Worm (Caenorhabditis elegans): Measurements from ENCODE around the gene F26G1.15.
A peak's percentile ranks its signal among the peaks of the same experiment; 100 is the strongest.

Gene F26G1.15

DNA sequence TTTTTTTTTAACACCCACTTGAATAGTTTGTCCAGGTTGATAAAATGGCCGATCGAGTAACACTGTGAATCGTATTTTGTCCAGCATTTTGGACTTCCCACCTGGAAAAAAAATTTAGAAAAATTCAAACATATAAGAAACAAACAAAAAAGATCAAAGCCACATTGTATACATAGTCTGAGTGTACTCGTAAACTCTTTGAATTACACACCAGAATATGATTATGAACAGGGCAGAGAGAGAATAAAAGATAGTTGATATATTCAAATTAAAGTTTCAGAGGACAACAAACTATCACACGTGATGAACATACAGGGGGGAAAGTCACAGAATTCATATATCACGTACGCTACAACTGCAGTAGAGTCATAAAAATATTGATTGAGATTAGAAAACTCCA is 23.8 kb upstream of the F26G1.15 start, which contains the start of gene ttm-2:
Gene ttm-2, minus strand, starts transcription at position 101 of the 400 bp plus-strand sequence.
- TF ChIP-seq ceh-32 (tag; optimal IDR thresholded peaks at IDR 0.05; ENCODE audit: poor library complexity) (no peak), fkh-10 (GFP tag; optimal IDR thresholded peaks at IDR 0.05) (no peak), lin-29 (GFP tag; IDR thresholded peaks at IDR 0.05) (no peak), zag-1 (tag; optimal IDR thresholded peaks at IDR 0.05) (no peak), ceh-62 (tag; optimal IDR thresholded peaks at IDR 0.05) (no peak), ces-1 (GFP tag; optimal IDR thresholded peaks at IDR 0.05) (no peak), mep-1 (tag; optimal IDR thresholded peaks at IDR 0.05) (no peak), skn-1 (tag; optimal IDR thresholded peaks at IDR 0.05) (no peak), zip-2 (tag; optimal IDR thresholded peaks at IDR 0.05) (no peak), jun-1 (tag; optimal IDR thresholded peaks at IDR 0.05) (no peak), nhr-42 (GFP tag; IDR thresholded peaks at IDR 0.05) (no peak), mxl-2 (GFP tag; conservative IDR thresholded peaks at IDR 0.05) (no peak), nhr-6 (tag; optimal IDR thresholded peaks at IDR 0.05) (no peak), nhr-237 (tag; optimal IDR thresholded peaks at IDR 0.05) (no peak), hlh-30 (tag; optimal IDR thresholded peaks at IDR 0.05; ENCODE audit: insufficient read depth) (no peak), attf-4 (tag; optimal IDR thresholded peaks at IDR 0.05) (no peak), F44E2.7 (GFP tag; IDR thresholded peaks at IDR 0.05) (no peak), hif-1 (tag; optimal IDR thresholded peaks at IDR 0.05) (no peak), lir-3 (tag; optimal IDR thresholded peaks at IDR 0.05) (no peak)

DNA sequence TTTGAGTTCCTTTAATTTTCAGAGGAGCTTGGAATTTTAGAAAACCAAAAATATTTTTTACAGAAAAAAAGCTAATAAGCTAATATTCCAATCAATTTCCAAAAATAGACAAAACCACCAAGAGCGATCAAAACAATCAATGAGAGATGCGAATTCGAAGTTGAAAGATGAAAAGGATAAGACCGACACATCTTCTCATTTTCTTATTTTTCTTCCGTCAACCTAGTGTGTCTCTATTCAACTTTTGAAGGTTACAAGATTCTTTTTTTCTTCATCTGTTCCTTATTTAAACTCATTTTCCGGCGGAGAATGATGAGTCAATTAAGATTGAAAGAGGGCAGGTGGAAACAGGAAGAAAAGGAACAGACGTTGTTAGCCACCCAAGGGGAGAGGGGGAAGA is 22.5 kb upstream of the F26G1.15 start:
- no peak for TF ChIP-seq zfp-2 (tag; optimal IDR thresholded peaks at IDR 0.05)
- no peak for TF ChIP-seq php-3 (GFP tag; IDR thresholded peaks at IDR 0.05)
- no peak for TF ChIP-seq ceh-32 (tag; optimal IDR thresholded peaks at IDR 0.05; ENCODE audit: poor library complexity)
- TF ChIP-seq set-16 (GFP tag; IDR thresholded peaks at IDR 0.05), result no peak
- no peak for TF ChIP-seq lsy-2 (tag; optimal IDR thresholded peaks at IDR 0.05)
- peak in 1 of 2 experiments; percentile 28 for TF ChIP-seq unc-62 (GFP tag; optimal IDR thresholded peaks at IDR 0.05 in 1 of 2)
- TF ChIP-seq unc-62 (tag; optimal IDR thresholded peaks at IDR 0.05), result no peak

DNA sequence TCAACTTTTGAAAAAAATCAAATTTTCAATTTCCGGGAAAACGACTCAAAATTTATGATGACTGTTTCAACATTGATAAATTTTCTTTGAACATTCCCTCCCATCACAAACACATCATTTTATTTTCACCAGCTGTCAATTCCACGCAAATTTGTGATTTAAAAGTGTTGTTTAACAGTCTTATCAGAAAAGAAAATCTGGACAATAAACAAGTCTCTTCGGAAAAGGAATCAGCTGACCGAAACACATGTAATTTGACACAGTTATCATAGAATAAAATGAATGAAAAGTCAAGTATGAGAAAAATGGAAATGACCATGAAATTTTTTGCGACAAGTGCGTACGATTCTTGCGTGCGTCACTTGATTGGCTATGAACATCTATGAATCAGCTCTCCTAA is 21.0 kb upstream of the F26G1.15 start:
- no peak for TF ChIP-seq F37D6.2 (tag; optimal IDR thresholded peaks at IDR 0.05)
- TF ChIP-seq nhr-237 (tag; optimal IDR thresholded peaks at IDR 0.05), result no peak
- peak; percentile 25 for TF ChIP-seq nhr-48 (tag; optimal IDR thresholded peaks at IDR 0.05)
- no peak for TF ChIP-seq egl-27 (tag; optimal IDR thresholded peaks at IDR 0.05)
- peak; percentile 91 for TF ChIP-seq php-3 (GFP tag; IDR thresholded peaks at IDR 0.05)
- TF ChIP-seq lsy-2 (tag; optimal IDR thresholded peaks at IDR 0.05), result peak in 1 of 2 experiments; percentile 5
- TF ChIP-seq snpc-1.2 (GFP tag; IDR thresholded peaks at IDR 0.05), result no peak
- no peak for TF ChIP-seq dmd-8 (GFP tag; IDR thresholded peaks at IDR 0.05)
- TF ChIP-seq ceh-28 (tag; optimal IDR thresholded peaks at IDR 0.05), result no peak
- TF ChIP-seq Y48G9A.11 (GFP tag; IDR thresholded peaks at IDR 0.05), result no peak
- no peak for TF ChIP-seq hmg-1.1 (GFP tag; IDR thresholded peaks at IDR 0.05)
- peak; percentile 44 for TF ChIP-seq nhr-77 (tag; optimal IDR thresholded peaks at IDR 0.05)
- no peak for TF ChIP-seq F10B5.3 (tag; optimal IDR thresholded peaks at IDR 0.05)
- TF ChIP-seq tra-1 (GFP tag; IDR thresholded peaks at IDR 0.05), result peak; percentile 80; the same call in 1 of the 2 replicates
- TF ChIP-seq dmd-6 (GFP tag; IDR thresholded peaks at IDR 0.05), result peak; percentile 97
- TF ChIP-seq nhr-6 (tag; optimal IDR thresholded peaks at IDR 0.05), result no peak
- TF ChIP-seq zfp-2 (tag; optimal IDR thresholded peaks at IDR 0.05), result no peak
- TF ChIP-seq hlh-11 (tag; optimal IDR thresholded peaks at IDR 0.05), result peak; percentile 73
- TF ChIP-seq ctbp-1 (GFP tag; IDR thresholded peaks at IDR 0.05), result no peak
- TF ChIP-seq nhr-42 (GFP tag; IDR thresholded peaks at IDR 0.05), result no peak
- no peak for TF ChIP-seq lin-15B (tag; optimal IDR thresholded peaks at IDR 0.05)
- no peak for TF ChIP-seq mdt-29 (GFP tag; IDR thresholded peaks at IDR 0.05)
- no peak for TF ChIP-seq ceh-82 (tag; optimal IDR thresholded peaks at IDR 0.05)
- TF ChIP-seq Y75B8A.6 (GFP tag; IDR thresholded peaks at IDR 0.05), result no peak
- TF ChIP-seq lin-39 (tag; optimal IDR thresholded peaks at IDR 0.05), result no peak
- TF ChIP-seq dpl-1 (GFP tag; optimal IDR thresholded peaks at IDR 0.05), result no peak
- TF ChIP-seq T20F7.1 (GFP tag; optimal IDR thresholded peaks at IDR 0.05), result peak; percentile 42
- peak; percentile 59 for TF ChIP-seq hlh-30 (tag; optimal IDR thresholded peaks at IDR 0.05; ENCODE audit: insufficient read depth)
- no peak for TF ChIP-seq tag-97 (GFP tag; IDR thresholded peaks at IDR 0.05)
- no peak for TF ChIP-seq mxl-3 (GFP tag; optimal IDR thresholded peaks at IDR 0.05)
- no peak for TF ChIP-seq zip-2 (tag; optimal IDR thresholded peaks at IDR 0.05)
- no peak for TF ChIP-seq R02D3.7 (tag; optimal IDR thresholded peaks at IDR 0.05)
